Worm (Caenorhabditis elegans) whole organism, late embryonic: ENCODE results near the gene Y94A7B.11.

Experiments used
- K02D7.2 ChIP-seq: sonication (generic microtip); optimal IDR thresholded peaks from 2 replicates; lab custom pipeline; 2017; ENCODE audit warnings: mild to moderate bottlenecking, missing genetic modification characterization, missing compliant biosample characterization
- T23F11.4 ChIP-seq: fragments of 200-800 bp; sonication (Bioruptor generic); optimal IDR thresholded peaks from 2 replicates; lab custom pipeline; 2018; ENCODE audit warnings: mild to moderate bottlenecking, missing genetic modification characterization, missing compliant biosample characterization
- Y22D7AL.16 ChIP-seq: sonication (generic microtip); optimal IDR thresholded peaks from 2 replicates; lab custom pipeline; 2016; ENCODE audit warnings: missing genetic modification characterization, missing compliant biosample characterization
- ama-1 ChIP-seq: fragments of 150-350 bp; optimal IDR thresholded peaks from 2 replicates; lab custom pipeline; 2014
- ceh-18 ChIP-seq: sonication (generic microtip); optimal IDR thresholded peaks from 2 replicates; lab custom pipeline; 2016; ENCODE audit warnings: missing genetic modification characterization, missing compliant biosample characterization
- ceh-19 ChIP-seq: fragments of 200-800 bp; sonication (Bioruptor generic); optimal IDR thresholded peaks from 2 replicates; lab custom pipeline; 2018; ENCODE audit warnings: mild to moderate bottlenecking, missing genetic modification characterization, missing compliant biosample characterization
- ceh-24 ChIP-seq: sonication (generic microtip); optimal IDR thresholded peaks from 2 replicates; lab custom pipeline; 2016; ENCODE audit warnings: mild to moderate bottlenecking, missing genetic modification characterization, missing compliant biosample characterization
- ceh-30 ChIP-seq: fragments of 150-350 bp; optimal IDR thresholded peaks from 2 replicates; lab custom pipeline; 2014; ENCODE audit warnings: missing biosample characterization, missing genetic modification characterization
- ceh-34 ChIP-seq: sonication (generic microtip); optimal IDR thresholded peaks from 2 replicates; lab custom pipeline; 2016; ENCODE audit warnings: mild to moderate bottlenecking, missing genetic modification characterization, missing compliant biosample characterization
- ceh-48 ChIP-seq: sonication (generic microtip); optimal IDR thresholded peaks from 2 replicates; lab custom pipeline; 2016; ENCODE audit warnings: missing genetic modification characterization, inconsistent platforms, missing compliant biosample characterization
- ceh-6 ChIP-seq: fragments of 200-800 bp; sonication (Bioruptor generic); optimal IDR thresholded peaks from 2 replicates; lab custom pipeline; 2018; ENCODE audit warnings: mild to moderate bottlenecking, missing genetic modification characterization, missing compliant biosample characterization
- ceh-9 ChIP-seq: sonication (generic microtip); optimal IDR thresholded peaks from 2 replicates; lab custom pipeline; 2016; ENCODE audit warnings: mild to moderate bottlenecking, missing genetic modification characterization, inconsistent platforms, missing compliant biosample characterization
- che-1 ChIP-seq: sonication (generic microtip); optimal IDR thresholded peaks from 2 replicates; lab custom pipeline; 2016; ENCODE audit warnings: mild to moderate bottlenecking, missing genetic modification characterization, missing compliant biosample characterization
- dve-1 ChIP-seq: sonication (generic microtip); optimal IDR thresholded peaks from 2 replicates; lab custom pipeline; 2017; ENCODE audit warnings: antibody characterized with exemption, mild to moderate bottlenecking, missing genetic modification characterization, missing compliant biosample characterization
- elt-4 ChIP-seq: sonication (generic microtip); optimal IDR thresholded peaks from 2 replicates; lab custom pipeline; 2016; ENCODE audit warnings: missing genetic modification characterization, missing compliant biosample characterization
- eyg-1 ChIP-seq: sonication (generic microtip); optimal IDR thresholded peaks from 2 replicates; lab custom pipeline; 2016; ENCODE audit warnings: missing genotype, missing genetic modification characterization, missing compliant biosample characterization
- fax-1 ChIP-seq: sonication (generic microtip); optimal IDR thresholded peaks from 2 replicates; lab custom pipeline; 2016; ENCODE audit warnings: missing genotype, missing genetic modification characterization, missing compliant biosample characterization
- fkh-10 ChIP-seq: fragments of 150-350 bp; optimal IDR thresholded peaks from 2 replicates; lab custom pipeline; 2014; ENCODE audit warnings: missing biosample characterization, missing genetic modification reagents, missing genetic modification characterization
- fkh-6 ChIP-seq: sonication (generic microtip); optimal IDR thresholded peaks from 2 replicates; lab custom pipeline; 2016; ENCODE audit warnings: missing genetic modification characterization, missing compliant biosample characterization
- hlh-8 ChIP-seq: sonication (generic microtip); optimal IDR thresholded peaks from 2 replicates; lab custom pipeline; 2016; ENCODE audit warnings: missing genotype, missing genetic modification characterization, missing compliant biosample characterization
- lim-6 ChIP-seq: sonication (generic microtip); optimal IDR thresholded peaks from 2 replicates; lab custom pipeline; 2016; ENCODE audit warnings: missing genetic modification characterization, missing compliant biosample characterization
- nfya-1 ChIP-seq: sonication (generic microtip); optimal IDR thresholded peaks from 2 replicates; lab custom pipeline; 2017; ENCODE audit warnings: missing genetic modification characterization, mild to moderate bottlenecking, missing compliant biosample characterization, antibody characterized with exemption, moderate library complexity
- odd-2 ChIP-seq: sonication (generic microtip); optimal IDR thresholded peaks from 2 replicates; lab custom pipeline; 2017; ENCODE audit warnings: antibody characterized with exemption, mild to moderate bottlenecking, missing genetic modification characterization, missing compliant biosample characterization
- pag-3 ChIP-seq: sonication (generic microtip); optimal IDR thresholded peaks from 2 replicates; lab custom pipeline; 2016; ENCODE audit warnings: missing compliant biosample characterization, missing genetic modification characterization, borderline replicate concordance
- pha-2 ChIP-seq: sonication (generic microtip); optimal IDR thresholded peaks from 2 replicates; lab custom pipeline; 2017; ENCODE audit warnings: mild to moderate bottlenecking, missing genetic modification characterization, missing compliant biosample characterization
- pqm-1 ChIP-seq: sonication (generic microtip); optimal IDR thresholded peaks from 2 replicates; lab custom pipeline; 2016; ENCODE audit warnings: missing genetic modification characterization, missing compliant biosample characterization
- pros-1 ChIP-seq: fragments of 150-350 bp; optimal IDR thresholded peaks from 2 replicates; lab custom pipeline; 2014; ENCODE audit warnings: missing biosample characterization, missing genetic modification reagents, missing genetic modification characterization
- rnt-1 ChIP-seq: sonication (generic microtip); optimal IDR thresholded peaks from 2 replicates; lab custom pipeline; 2016; ENCODE audit warnings: missing genetic modification characterization, missing compliant biosample characterization
- sdc-2 ChIP-seq: sonication (generic microtip); optimal IDR thresholded peaks from 2 replicates; lab custom pipeline; 2016; ENCODE audit warnings: missing genotype, missing genetic modification characterization, missing compliant biosample characterization
- syd-9 ChIP-seq: sonication (generic microtip); optimal IDR thresholded peaks from 2 replicates; lab custom pipeline; 2016; ENCODE audit warnings: mild to moderate bottlenecking, missing genetic modification characterization, moderate library complexity, missing compliant biosample characterization
- ttx-3 ChIP-seq: sonication (generic microtip); optimal IDR thresholded peaks from 2 replicates; lab custom pipeline; 2016; ENCODE audit warnings: missing genetic modification reagents, missing genetic modification characterization, missing compliant biosample characterization
- unc-3 ChIP-seq, 2 experiments: fragments of 200-800 bp in 1 of 2; sonication (Bioruptor generic) in 1 of 2; sonication (generic microtip) in 1 of 2; conservative IDR thresholded peaks in 1 of 2; optimal IDR thresholded peaks in 1 of 2; 2 replicates each; pipeline versions ENCODE4 v1.3.6 to Lab custom; 2016 to 2022; ENCODE audit warnings: missing compliant biosample characterization in 2 of 2, missing genetic modification characterization in 2 of 2, missing genetic modification reagents in 1 of 2
- unc-42 ChIP-seq: sonication (generic microtip); optimal IDR thresholded peaks from 2 replicates; lab custom pipeline; 2016; ENCODE audit warnings: missing genotype, missing genetic modification characterization, missing compliant biosample characterization
- unc-86 ChIP-seq: sonication (generic microtip); optimal IDR thresholded peaks from 2 replicates; lab custom pipeline; 2016; ENCODE audit warnings: missing genetic modification characterization, missing compliant biosample characterization
- zip-5 ChIP-seq: sonication (generic microtip); optimal IDR thresholded peaks from 2 replicates; lab custom pipeline; 2016; ENCODE audit warnings: missing genetic modification characterization, missing compliant biosample characterization
- ztf-16 ChIP-seq: sonication (generic microtip); optimal IDR thresholded peaks from 2 replicates; lab custom pipeline; 2017; ENCODE audit warnings: missing genetic modification characterization, missing compliant biosample characterization

The Y94A7B.11 gene

ce11 chrV:17800538-17800937 is 1.9 kb downstream of the Y94A7B.11 start, which contains the start of gene srh-287:
srh-287 (plus strand) TSS chrV:17800838.
- TF ChIP-seq ztf-16 (no peak), ceh-48 (no peak), pqm-1 (tag; lab: Kevin White, UChicago) (no peak), eyg-1 (tag; lab: Kevin White, UChicago) (no peak), pha-2 (no peak), fax-1 (tag; lab: Kevin White, UChicago) (no peak), Y22D7AL.16 (no peak), elt-4 (no peak), T23F11.4 (GFP tag; lab: Kevin White, UChicago) (no peak), ttx-3 (tag; lab: Kevin White, UChicago) (no peak), lim-6 (tag; lab: Kevin White, UChicago) (no peak), ama-1 (lab: Kevin White, UChicago) (no peak), ceh-30 (tag; lab: Kevin White, UChicago) (no peak), ceh-34 (tag; lab: Kevin White, UChicago) (no peak), odd-2 (tag; lab: Kevin White, UChicago) (no peak), fkh-6 (no peak), ceh-24 (tag; lab: Kevin White, UChicago) (no peak), ceh-19 (GFP tag; lab: Kevin White, UChicago) (no peak), pros-1 (tag; lab: Kevin White, UChicago) (no peak), syd-9 (tag; lab: Kevin White, UChicago) (no peak)

ce11 chrV:17798789-17799188 is 3.6 kb downstream of the Y94A7B.11 start, which contains the start of gene srx-18:
srx-18 (minus strand) TSS chrV:17798889.
- TF ChIP-seq elt-4 (no peak), rnt-1 (tag; lab: Kevin White, UChicago) (no peak), sdc-2 (tag; lab: Kevin White, UChicago) (no peak), hlh-8 (no peak), zip-5 (tag; lab: Kevin White, UChicago) (no peak), fkh-10 (GFP tag; lab: Kevin White, UChicago) (no peak), ceh-30 (tag; lab: Kevin White, UChicago) (no peak), ceh-34 (tag; lab: Kevin White, UChicago) (no peak), unc-3 (GFP tag; conservative IDR thresholded peaks at IDR 0.05; lab: Robert Waterston, UW) (no peak), unc-3 (tag; optimal IDR thresholded peaks at IDR 0.05; lab: Kevin White, UChicago) (no peak), ztf-16 (no peak), pqm-1 (tag; lab: Kevin White, UChicago) (no peak), unc-86 (tag; lab: Kevin White, UChicago) (no peak)
- TF ChIP-seq, all 69 proteins: peak for 0

ce11 chrV:17795655-17796054 is 6.8 kb downstream of the Y94A7B.11 start, which contains the start of gene srh-288:
srh-288 (minus strand) TSS chrV:17795755.
- TF ChIP-seq pag-3 (no peak), ttx-3 (tag; lab: Kevin White, UChicago) (no peak)

ce11 chrV:17793986-17794385 is 8.4 kb downstream of the Y94A7B.11 start, which contains the start of gene srh-289:
srh-289 (minus strand) TSS chrV:17794086.
- no peak for TF ChIP-seq unc-42
- TF ChIP-seq nfya-1 (tag; lab: Kevin White, UChicago) = no peak
- TF ChIP-seq dve-1 (tag; lab: Kevin White, UChicago) = no peak
- no peak for TF ChIP-seq eyg-1 (tag; lab: Kevin White, UChicago)
- no peak for TF ChIP-seq ceh-18 (tag; lab: Kevin White, UChicago)
- no peak for TF ChIP-seq pros-1 (tag; lab: Kevin White, UChicago)
- TF ChIP-seq odd-2 (tag; lab: Kevin White, UChicago) = no peak
- no peak for TF ChIP-seq ceh-6 (GFP tag; lab: Kevin White, UChicago)
- no peak for TF ChIP-seq ceh-24 (tag; lab: Kevin White, UChicago)
- no peak for TF ChIP-seq fax-1 (tag; lab: Kevin White, UChicago)
- TF ChIP-seq ceh-48 = no peak
- TF ChIP-seq che-1 (tag; lab: Kevin White, UChicago) = no peak
- TF ChIP-seq K02D7.2 (tag; lab: Kevin White, UChicago) = no peak
- no peak for TF ChIP-seq lim-6 (tag; lab: Kevin White, UChicago)
- TF ChIP-seq ceh-9 (tag; lab: Kevin White, UChicago) = no peak
- TF ChIP-seq, all 69 proteins: peak for 0
